Fruit fly (Drosophila melanogaster): ENCODE data around the gene Vti1b.

DNA sequence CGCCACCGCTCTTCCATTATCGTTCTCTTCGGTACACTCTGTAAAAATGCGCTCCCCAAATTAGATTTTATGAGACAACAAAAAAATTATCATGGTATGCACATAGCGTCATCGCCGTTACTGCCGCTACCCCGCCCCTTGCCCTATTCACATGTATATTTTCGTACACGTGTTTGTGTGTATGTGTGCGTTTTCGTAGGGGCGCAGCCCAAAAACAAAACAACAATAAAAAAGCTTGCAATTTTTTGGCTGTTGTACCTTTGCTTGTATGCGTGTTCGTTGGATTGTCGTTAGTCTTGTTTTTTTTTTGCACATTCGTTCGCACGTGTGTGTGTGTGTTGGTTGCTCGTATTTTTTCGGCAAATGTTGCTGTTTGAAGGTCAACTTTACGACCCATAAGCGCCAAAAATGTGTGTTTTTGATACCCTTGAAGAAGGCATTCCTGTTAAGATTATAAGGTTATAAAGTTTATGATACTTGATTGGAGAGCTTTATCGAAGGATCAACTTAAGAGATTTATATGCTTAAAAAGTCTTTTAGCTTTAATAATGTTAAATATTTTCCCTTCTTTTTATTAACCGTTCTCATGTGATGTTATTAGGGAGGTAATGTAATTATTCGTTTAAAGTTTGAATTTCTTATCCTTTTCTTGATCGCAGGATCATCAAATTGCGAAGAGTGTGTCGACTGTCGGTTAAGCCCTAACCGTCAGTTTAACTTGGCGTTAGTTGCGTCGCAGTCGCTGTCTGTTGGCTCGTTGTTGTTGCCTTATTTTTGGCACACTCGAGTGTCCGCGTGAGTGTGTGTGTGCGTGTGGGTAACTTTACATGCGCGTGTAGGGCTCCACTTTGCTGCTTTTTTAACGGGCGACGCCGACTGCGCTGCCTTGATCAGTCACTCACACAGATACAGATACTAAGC is 51.5 kb downstream of the Vti1b start:
- TF ChIP-seq CG8478 (optimal IDR thresholded peaks at IDR 0.05): no peak
- TF ChIP-seq CTCF (optimal IDR thresholded peaks at IDR 0.05): no peak

Measured in S2 (cell line).